Fruit fly (Drosophila melanogaster): ENCODE measurements around the gene hng3.

- TF ChIP-seq CG32006 (GFP tag; optimal IDR thresholded peaks at IDR 0.05) (no peak), Eip78C (GFP tag) (no peak), CG6792 (GFP tag; optimal IDR thresholded peaks at IDR 0.05) (no peak), OdsH (GFP tag; optimal IDR thresholded peaks at IDR 0.05) (no peak), achi (GFP tag; optimal IDR thresholded peaks at IDR 0.05) (no peak), CG10631 (GFP tag; optimal IDR thresholded peaks at IDR 0.05) (no peak), Eip93F (GFP tag; optimal IDR thresholded peaks at IDR 0.05) (no peak), spab (GFP tag; optimal IDR thresholded peaks at IDR 0.05) (no peak), dsx (GFP tag; optimal IDR thresholded peaks at IDR 0.05; ENCODE audit: poor library complexity, severe bottlenecking) (no peak), lz (GFP tag; optimal IDR thresholded peaks at IDR 0.05) (no peak), CG8319 (GFP tag; optimal IDR thresholded peaks at IDR 0.05) (no peak), CG31627 (GFP tag; optimal IDR thresholded peaks at IDR 0.05) (no peak), Hr39 (GFP tag; optimal IDR thresholded peaks at IDR 0.05) (no peak)
Observed at dm6 chr3L:750614-751293, 4.5 kb downstream of the hng3 start.

All from whole organism, prepupa.